Fruit fly (Drosophila melanogaster): ENCODE measurements around the gene SmydA-9.

The SmydA-9 gene

DNA sequence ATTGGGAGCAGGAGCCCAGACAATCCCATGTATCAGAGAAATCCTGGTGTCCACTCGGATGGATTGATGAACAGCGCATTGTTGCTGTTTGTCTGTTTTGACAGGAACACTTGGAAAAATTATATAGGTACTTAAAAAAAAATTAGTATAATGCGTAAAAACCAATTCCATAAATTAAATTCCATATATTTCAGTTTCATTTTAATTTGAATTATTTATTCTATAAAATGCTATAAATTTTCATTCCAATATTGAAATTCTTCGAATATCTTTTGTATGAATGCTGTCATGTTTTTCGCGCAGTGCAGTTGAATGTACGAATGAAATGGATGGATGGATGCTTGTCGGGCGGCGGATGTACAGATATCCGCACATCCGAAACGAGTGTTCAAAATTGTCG is at the start of gene SmydA-9:
Gene SmydA-9, minus strand, starts transcription at position 101 of the 400 bp plus-strand sequence.
- no peak for TF ChIP-seq CG17801 (GFP tag; optimal IDR thresholded peaks at IDR 0.05; ENCODE audit: partially characterized antibody)

DNA sequence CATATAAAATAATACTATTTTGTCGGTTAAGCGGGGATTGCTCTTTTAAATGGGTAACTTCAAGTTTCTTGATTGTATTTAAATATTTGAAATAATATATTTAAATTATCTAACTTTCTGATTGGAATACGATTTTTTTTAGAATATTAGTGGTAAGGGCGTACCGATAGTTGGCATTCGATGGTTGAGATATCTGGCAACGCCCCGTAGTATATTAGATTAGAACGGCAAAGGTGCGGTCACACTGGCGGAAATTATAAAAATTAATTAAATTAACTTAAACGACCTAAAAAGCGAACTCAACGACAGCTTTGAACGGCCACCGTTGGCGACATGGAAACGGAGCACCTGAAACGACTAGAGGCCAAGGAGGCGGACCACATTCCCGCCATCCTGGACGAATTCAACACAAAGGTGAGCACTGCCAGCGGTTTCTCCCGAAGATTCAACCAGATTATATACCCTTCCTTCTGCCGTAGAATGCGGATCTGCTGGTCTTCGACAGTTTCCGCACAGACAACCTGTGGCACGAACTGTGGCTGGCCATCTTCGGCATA is 45.4 kb upstream of the SmydA-9 start, which contains the start of gene ric8a:
Gene ric8a, plus strand, starts transcription at position 205 of the 557 bp plus-strand sequence.
- peak; percentile 34 for TF ChIP-seq CG17801 (GFP tag; optimal IDR thresholded peaks at IDR 0.05; ENCODE audit: partially characterized antibody)

DNA sequence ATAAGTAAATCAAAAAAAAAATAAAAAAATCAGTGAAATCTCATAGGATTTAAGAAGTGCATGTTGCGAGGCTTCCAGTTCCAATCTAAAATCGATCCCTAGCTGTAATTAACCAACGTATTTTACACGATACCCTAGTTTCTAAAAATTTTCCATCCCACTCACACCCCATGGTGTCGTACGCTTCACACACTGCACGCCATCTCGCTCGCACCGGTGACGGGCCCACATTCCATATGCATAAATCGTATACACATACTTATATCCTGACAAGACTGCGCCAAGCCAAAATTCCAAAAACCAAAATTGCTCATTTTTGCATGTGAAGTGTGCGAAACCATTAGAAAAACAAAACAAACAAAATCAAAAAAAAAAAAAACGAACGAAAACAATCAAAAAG is 44.3 kb upstream of the SmydA-9 start:
- no peak for TF ChIP-seq CG17801 (GFP tag; optimal IDR thresholded peaks at IDR 0.05; ENCODE audit: partially characterized antibody)

DNA sequence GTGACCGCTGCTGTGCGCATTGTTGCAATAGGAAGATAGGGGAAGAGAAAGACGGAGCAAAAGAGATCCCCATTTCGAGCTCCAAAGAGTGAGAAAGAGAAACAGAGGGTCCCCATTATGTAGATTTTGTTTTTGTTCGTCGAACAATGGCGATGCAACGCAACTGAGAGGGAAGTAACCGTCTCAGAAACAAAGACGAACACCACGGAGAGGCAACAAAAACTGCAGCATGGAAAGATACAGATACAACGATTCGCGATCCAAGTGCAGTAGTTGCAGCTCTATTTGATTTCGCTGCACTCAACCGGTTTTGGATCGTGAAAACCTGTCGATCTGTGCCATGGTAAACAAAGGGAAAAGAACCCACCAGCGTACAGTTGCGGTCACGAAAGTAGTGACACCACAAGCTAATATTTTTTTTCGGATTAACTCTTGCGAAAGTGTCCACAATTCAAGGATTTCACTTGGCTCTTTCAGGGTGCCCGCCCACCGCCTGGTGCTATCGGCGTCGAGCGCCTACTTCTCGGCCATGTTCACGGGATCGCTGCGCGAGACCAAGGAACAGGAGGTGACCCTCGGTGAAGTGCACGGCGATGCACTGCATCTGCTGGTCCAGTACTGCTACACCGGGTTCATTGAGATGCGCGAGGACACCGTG is 41.5 kb upstream of the SmydA-9 start:
- TF ChIP-seq CG17801 (GFP tag; optimal IDR thresholded peaks at IDR 0.05; ENCODE audit: partially characterized antibody), result no peak

DNA sequence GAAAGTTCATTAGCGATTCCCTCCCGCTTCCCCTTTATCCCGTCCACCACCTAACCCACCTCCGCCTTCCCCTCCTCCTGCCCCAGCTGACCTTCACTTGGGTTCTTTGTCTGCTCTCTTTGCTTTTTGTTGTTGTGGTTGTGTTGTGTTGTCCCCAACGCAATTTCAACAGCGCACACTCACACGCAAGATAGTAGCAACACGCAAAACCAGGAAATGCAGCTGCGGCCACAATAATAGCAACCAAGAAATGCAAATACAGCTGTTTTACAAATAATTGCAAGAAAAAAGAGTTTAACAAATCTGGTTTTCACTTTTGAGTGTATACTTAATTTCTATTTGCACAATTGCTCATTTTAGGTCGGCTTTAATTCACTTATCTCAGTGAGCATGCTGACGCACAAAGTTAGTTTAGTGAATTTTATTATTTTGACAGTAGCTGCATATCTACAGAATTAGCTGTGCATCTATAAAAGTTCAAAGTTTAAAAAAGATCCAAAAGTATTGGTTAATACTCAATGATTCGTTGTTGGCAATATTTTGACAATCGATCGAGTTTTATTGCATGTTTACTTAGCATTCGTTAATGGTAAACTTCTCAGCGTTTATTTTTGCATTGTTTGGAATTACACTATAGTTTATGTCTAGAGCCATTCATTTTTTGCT is 40.7 kb upstream of the SmydA-9 start:
- no peak for TF ChIP-seq CG17801 (GFP tag; optimal IDR thresholded peaks at IDR 0.05; ENCODE audit: partially characterized antibody)

DNA sequence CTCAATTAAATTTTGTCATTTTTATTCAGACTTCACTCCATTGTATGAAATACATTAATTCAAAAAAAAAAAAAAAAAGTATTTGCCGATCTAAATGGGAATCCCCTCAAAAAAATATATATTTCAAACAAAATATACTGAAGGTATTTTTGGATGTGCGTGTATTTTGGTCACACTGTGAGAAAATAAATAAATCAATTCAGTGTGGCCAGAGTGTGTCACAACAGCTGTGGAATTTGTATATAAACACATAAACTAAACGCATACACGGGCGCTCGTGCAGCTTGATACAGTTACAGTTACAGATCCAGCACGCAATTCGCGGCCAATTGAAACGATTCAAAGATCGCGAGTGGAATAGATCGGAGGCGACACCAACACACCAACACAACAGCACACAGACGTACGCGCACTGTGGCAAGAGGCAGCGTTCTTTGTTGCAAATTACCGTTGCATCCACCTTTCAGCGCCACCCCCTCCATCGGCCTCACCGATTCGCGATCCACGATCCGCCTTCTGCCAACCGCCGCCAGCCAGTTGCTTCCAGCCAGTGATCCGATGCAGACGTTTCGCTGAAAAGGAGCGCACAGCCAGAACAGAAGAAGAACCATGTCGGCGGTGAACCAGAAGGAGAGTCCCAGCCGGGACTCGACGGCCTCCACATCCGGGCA is 39.6 kb upstream of the SmydA-9 start, which contains the start of gene CG17754:
Gene CG17754, plus strand, starts transcription at position 260 of the 671 bp plus-strand sequence.
- TF ChIP-seq CG17801 (GFP tag; optimal IDR thresholded peaks at IDR 0.05; ENCODE audit: partially characterized antibody), result peak; percentile 62

DNA sequence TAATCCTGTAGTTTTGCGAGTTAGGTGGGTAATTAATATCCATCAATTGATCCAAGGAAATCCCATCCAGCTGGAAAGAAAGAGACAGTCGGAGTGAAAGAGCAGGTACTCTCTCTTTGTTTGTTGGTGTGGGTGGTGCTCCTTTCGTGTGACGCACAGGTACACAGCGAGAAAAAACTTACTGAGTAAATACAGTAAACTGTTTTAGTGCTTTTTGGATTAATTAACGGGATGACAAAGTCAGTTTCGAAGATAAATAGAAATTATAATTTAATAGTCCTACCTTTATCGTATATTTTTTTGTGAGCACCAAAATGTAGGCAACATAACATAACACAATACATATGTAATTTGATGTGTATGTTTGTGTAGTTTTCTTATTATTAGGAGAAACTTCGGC is 37.4 kb upstream of the SmydA-9 start:
- no peak for TF ChIP-seq CG17801 (GFP tag; optimal IDR thresholded peaks at IDR 0.05; ENCODE audit: partially characterized antibody)

DNA sequence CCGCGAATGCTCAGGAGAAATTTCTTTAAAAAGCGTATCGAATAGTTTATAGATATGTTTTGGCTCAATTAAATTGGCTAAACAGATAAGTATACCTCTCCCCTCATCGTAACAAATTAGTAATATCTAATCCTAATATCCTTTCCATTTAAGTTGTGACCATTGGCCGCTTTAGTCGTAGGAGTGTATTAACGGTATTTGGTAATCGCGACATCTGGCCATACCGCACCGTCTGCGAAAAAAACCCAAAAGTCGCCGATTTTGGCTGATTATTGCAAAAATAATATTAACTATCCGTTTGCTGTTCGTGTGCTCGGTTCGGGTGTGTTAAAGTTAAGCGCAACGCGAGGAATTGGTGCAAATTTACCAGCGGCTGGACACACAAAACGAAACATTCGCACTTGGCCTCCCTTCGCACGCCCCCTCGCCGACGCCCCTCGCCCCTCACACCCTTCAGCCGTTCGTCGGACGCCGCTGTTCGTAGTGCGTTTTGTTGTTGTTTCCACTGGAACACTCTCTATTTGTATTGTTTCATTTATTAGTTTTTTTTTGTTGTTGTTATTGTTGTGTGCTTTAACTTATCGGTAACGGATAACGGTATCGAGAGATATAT is 36.6 kb upstream of the SmydA-9 start, which contains the start of the genes amx and Dsor1:
Gene amx, minus strand, starts transcription at position 166 of the 613 bp plus-strand sequence.
Gene Dsor1, plus strand, starts transcription at position 172 of the 613 bp plus-strand sequence.
- TF ChIP-seq CG17801 (GFP tag; optimal IDR thresholded peaks at IDR 0.05; ENCODE audit: partially characterized antibody), result no peak

DNA sequence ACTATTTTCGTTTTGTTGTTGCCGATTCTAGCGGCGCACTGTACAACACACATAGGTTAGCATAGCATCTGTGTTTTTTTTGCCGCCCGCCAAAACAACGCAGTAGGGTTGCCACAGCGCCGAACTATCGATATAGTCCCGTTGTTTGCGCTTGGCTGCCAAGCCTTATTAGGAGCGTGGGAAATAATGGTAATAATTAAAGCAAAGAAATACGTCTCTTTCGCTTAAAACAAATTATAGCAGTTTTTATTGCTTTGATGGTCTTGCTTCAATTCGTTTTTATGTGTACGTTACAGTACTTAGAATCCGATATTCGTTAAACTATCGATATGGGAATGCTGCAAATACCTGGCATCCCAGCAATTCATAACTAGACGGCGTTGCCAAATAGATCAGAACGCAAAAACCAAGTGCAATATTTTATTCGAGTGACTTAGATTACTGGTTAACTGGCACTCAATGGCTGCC is 32.8 kb upstream of the SmydA-9 start, which contains the start of the genes mxc and Larp7:
Gene mxc, minus strand, starts transcription at position 51 of the 468 bp plus-strand sequence.
Gene Larp7, plus strand, starts transcription at position 401 of the 468 bp plus-strand sequence.
- TF ChIP-seq CG17801 (GFP tag; optimal IDR thresholded peaks at IDR 0.05; ENCODE audit: partially characterized antibody), result peak; percentile 72

DNA sequence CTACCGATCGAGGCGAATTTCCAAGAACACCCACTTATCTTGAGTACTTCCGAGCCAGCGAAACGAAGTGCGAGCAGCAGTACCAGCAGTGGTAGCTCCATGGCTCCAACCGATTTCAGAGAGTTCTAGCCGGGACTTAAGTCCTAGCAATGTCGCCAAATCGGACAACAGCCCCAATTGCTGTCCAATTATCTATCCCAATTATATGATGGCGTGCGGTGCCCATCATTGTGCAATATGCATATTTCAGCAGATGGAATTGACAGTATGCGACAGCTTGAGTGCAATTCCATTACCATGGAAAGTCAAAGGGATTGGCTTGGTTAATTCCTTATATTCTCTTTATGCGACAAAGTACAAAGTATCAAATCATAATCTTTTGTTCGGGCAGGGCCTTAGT is 25.8 kb upstream of the SmydA-9 start, which contains the start of gene Ir8a:
Gene Ir8a, minus strand, starts transcription at position 101 of the 400 bp plus-strand sequence.
- no peak for TF ChIP-seq CG17801 (GFP tag; optimal IDR thresholded peaks at IDR 0.05; ENCODE audit: partially characterized antibody)

DNA sequence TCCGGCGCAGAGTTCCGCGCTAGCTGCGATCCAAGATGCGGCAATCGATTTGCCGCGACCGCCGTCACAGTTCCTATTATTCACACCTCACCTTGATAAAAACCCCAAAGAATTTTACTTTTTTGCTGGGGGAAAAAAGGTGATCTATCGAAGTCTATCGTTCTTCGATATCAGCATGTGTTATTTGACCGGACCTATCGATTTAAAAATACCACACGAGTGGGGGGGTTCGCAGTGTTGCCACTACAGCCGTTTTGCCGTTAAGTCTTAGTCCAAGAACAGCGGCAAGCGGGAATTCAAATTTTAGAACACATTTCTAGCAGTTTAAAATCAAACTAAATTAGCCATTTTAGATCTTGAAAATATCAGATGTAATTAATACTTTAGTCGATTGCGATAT is 21.5 kb upstream of the SmydA-9 start, which contains the start of gene CG12121:
Gene CG12121, minus strand, starts transcription at position 180 of the 400 bp plus-strand sequence.
- peak; percentile 35 for TF ChIP-seq CG17801 (GFP tag; optimal IDR thresholded peaks at IDR 0.05; ENCODE audit: partially characterized antibody)

DNA sequence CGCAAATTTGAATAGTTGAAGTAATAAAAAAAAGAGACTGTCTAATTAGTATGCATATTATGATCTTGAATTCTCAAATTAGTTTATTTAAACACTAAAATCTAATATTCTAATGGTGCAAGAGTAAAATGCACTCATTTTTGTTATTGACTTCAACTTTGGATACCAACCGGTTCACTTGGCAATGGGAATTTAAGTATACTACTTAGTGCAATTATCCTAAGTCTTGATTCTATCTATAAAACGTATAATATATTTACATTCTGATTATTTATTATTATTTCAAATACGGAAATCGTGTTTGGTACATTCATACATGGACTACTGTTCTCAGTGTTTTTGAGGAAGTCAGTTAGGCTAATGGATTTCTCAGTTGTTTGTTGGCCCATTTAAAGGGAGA is 16.1 kb upstream of the SmydA-9 start, which contains the start of gene Gr8a:
Gene Gr8a, plus strand, starts transcription at position 301 of the 400 bp plus-strand sequence.
- no peak for TF ChIP-seq CG17801 (GFP tag; optimal IDR thresholded peaks at IDR 0.05; ENCODE audit: partially characterized antibody)

DNA sequence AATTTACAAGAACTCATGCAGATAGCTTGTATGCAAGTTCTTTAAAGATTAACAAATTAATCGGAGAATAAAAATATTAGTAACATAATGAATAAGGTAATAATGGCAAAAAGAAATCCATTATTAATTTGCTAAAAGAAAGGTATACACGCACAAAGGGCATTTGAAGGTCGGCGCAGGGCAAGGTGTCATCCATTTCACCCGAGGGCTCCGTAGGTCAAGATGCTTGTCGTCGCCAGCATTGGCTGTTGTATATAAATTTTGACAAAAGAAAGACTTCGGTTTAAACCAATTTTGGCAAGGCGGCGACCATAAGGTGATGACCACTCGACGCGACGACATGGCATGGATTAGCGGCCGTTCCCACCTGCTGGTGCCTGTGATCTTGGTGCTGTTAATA is 14.4 kb upstream of the SmydA-9 start, which contains the start of gene CG15370:
Gene CG15370, plus strand, starts transcription at position 301 of the 400 bp plus-strand sequence.
- no peak for TF ChIP-seq CG17801 (GFP tag; optimal IDR thresholded peaks at IDR 0.05; ENCODE audit: partially characterized antibody)

DNA sequence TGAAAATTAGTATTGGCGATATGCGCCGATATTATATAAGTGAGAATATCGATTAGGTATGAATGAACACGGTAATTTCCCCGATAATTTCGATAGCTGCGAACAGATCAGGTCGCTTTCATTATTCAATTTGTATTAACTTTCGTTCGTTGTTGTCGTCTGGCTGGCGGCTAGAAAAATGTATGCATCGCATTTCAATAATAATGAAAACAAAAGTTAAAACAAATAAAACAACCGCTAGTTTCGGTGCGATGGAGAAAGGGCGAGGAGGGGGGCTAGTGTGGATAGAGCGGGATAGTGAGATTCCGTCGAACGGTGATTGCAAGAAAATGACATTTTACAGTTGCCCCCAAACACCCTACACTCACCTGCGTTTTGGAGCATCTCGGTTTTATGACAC is 13.7 kb upstream of the SmydA-9 start:
- no peak for TF ChIP-seq CG17801 (GFP tag; optimal IDR thresholded peaks at IDR 0.05; ENCODE audit: partially characterized antibody)

Measured in ovary, adult (tissue).